Worm (Caenorhabditis elegans) whole organism, L1 larva: Measurements from ENCODE around the gene C08D8.1.

Experiments used
- ceh-82 ChIP-seq, 3 experiments: fragments of 150-350 bp in 1 of 3; sonication (generic microtip) in 2 of 3; optimal IDR thresholded peaks; 2 replicates each; lab custom pipeline; 2014 to 2017; ENCODE audit warnings: missing biosample characterization in 3 of 3, missing genetic modification characterization in 3 of 3
- ces-1 ChIP-seq: fragments of 150-350 bp; optimal IDR thresholded peaks from 2 replicates; lab custom pipeline; 2014; ENCODE audit warnings: missing biosample characterization, missing genetic modification reagents, missing genetic modification characterization
- efl-1 ChIP-seq, 4 experiments: fragments of 150-350 bp; optimal IDR thresholded peaks in 3 of 4; peaks in 1 of 4; 1 replicate in 1 of 4; 2 replicates in 3 of 4; lab custom pipeline; 2014; ENCODE audit warnings: missing biosample characterization in 2 of 4, missing genetic modification characterization in 2 of 4, missing genetic modification reagents in 2 of 4
- elt-3 ChIP-seq, 6 experiments: fragments of 150-350 bp in 1 of 6; sonication (generic microtip); optimal IDR thresholded peaks; 2 replicates each; lab custom pipeline; 2017 to 2018; ENCODE audit warnings: missing biosample characterization in 6 of 6, missing genetic modification characterization in 6 of 6, inconsistent platforms in 1 of 6
- fkh-10 ChIP-seq: sonication (generic microtip); optimal IDR thresholded peaks from 2 replicates; lab custom pipeline; 2017; ENCODE audit warnings: missing biosample characterization, missing genetic modification reagents, missing genetic modification characterization
- lin-13 ChIP-seq: fragments of 150-350 bp; optimal IDR thresholded peaks from 2 replicates; lab custom pipeline; 2014; ENCODE audit warnings: missing biosample characterization, missing genetic modification reagents, missing genetic modification characterization
- mep-1 ChIP-seq: fragments of 150-350 bp; optimal IDR thresholded peaks from 2 replicates; lab custom pipeline; 2014; ENCODE audit warnings: missing biosample characterization, missing genetic modification characterization
- nhr-11 ChIP-seq: fragments of 150-350 bp; optimal IDR thresholded peaks from 2 replicates; lab custom pipeline; 2014; ENCODE audit warnings: missing biosample characterization, missing genetic modification characterization
- nhr-237 ChIP-seq: fragments of 150-350 bp; optimal IDR thresholded peaks from 2 replicates; lab custom pipeline; 2014; ENCODE audit warnings: missing biosample characterization, missing genetic modification characterization
- nhr-90 ChIP-seq: sonication (generic microtip); optimal IDR thresholded peaks from 2 replicates; lab custom pipeline; 2016; ENCODE audit warnings: mild to moderate bottlenecking, missing genetic modification characterization, missing compliant biosample characterization; ENCODE audit not compliant: poor library complexity
- rnt-1 ChIP-seq: sonication (generic microtip); optimal IDR thresholded peaks from 2 replicates; lab custom pipeline; 2016; ENCODE audit warnings: mild to moderate bottlenecking, missing genetic modification characterization, moderate library complexity, missing compliant biosample characterization
- snpc-4 ChIP-seq: fragments of 150-350 bp; optimal IDR thresholded peaks from 2 replicates; lab custom pipeline; 2014; ENCODE audit warnings: missing biosample characterization, missing genetic modification characterization
- tbx-2 ChIP-seq: sonication (generic microtip); optimal IDR thresholded peaks from 2 replicates; lab custom pipeline; 2016; ENCODE audit warnings: missing genetic modification characterization, missing compliant biosample characterization

DNA sequence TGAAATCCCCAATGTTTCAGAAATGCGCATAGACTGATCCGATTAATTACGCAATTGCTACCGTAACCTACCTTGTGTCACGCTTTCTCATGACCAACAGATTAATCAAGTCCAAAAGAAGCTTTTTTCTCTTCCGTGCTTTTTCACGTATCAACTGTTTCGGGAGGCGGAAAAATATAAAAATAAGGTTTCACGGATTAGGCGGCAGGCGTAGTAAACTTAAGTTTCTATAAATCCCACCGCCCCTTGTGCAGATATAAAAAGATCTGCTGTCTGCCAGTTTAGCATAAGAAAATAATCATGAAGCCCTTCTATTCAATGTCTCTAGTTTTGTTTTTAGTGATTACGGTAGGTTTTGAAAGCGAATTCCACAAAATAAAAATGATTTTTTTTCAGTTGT, 41.5 kb downstream of the C08D8.1 start, which contains the start of gene gcy-7:
- TF ChIP-seq nhr-90 (tag; lab: Kevin White, UChicago) = no peak
- no peak for TF ChIP-seq ces-1 (GFP tag; lab: Kevin White, UChicago)
- TF ChIP-seq tbx-2 = no peak
- TF ChIP-seq nhr-237 = no peak
- no peak for TF ChIP-seq elt-3 (tag; optimal IDR thresholded peaks at IDR 0.05; lab: Kevin White, UChicago)
- TF ChIP-seq nhr-11 = no peak
- no peak for TF ChIP-seq ceh-82 (tag; optimal IDR thresholded peaks at IDR 0.05; lab: Kevin White, UChicago)
- TF ChIP-seq mep-1 (tag; lab: Kevin White, UChicago) = no peak
- no peak for TF ChIP-seq fkh-10
- TF ChIP-seq snpc-4 = no peak
- no peak for TF ChIP-seq efl-1 (optimal IDR thresholded peaks at IDR 0.05; lab: Kevin White, UChicago)
- no peak for TF ChIP-seq efl-1 (GFP tag; optimal IDR thresholded peaks at IDR 0.05 in 1 of 2; lab: Kevin White, UChicago)
- TF ChIP-seq lin-13 (GFP tag; lab: Kevin White, UChicago) = no peak
- TF ChIP-seq rnt-1 (tag; lab: Kevin White, UChicago) = no peak
